Worm (Caenorhabditis elegans) whole organism, L4 larva: ENCODE data around the gene F16G10.5.

Experiments
- R02D3.7 ChIP-seq: fragments of 150-350 bp; sonication (generic microtip); optimal IDR thresholded peaks from 3 replicates; lab custom pipeline; 2014; ENCODE audit warnings: missing biosample characterization, missing genetic modification characterization
- ZK546.5 ChIP-seq, 2 experiments: sonication (generic microtip); optimal IDR thresholded peaks; 2 replicates each; lab custom pipeline; 2017; ENCODE audit warnings: missing biosample characterization in 2 of 2, missing genetic modification characterization in 2 of 2
- aly-2 ChIP-seq: sonication (generic microtip); optimal IDR thresholded peaks from 2 replicates; lab custom pipeline; 2018; ENCODE audit warnings: missing biosample characterization, missing genetic modification characterization
- ama-1 ChIP-seq: fragments of 150-350 bp; optimal IDR thresholded peaks from 2 replicates; lab custom pipeline; 2014; ENCODE audit warnings: inconsistent platforms, mixed read lengths
- ces-1 ChIP-seq: fragments of 150-350 bp; sonication (generic microtip); optimal IDR thresholded peaks from 4 replicates; lab custom pipeline; 2014; ENCODE audit warnings: missing biosample characterization, missing genetic modification reagents, missing genetic modification characterization
- ctbp-1 ChIP-seq: fragments of 200-800 bp; sonication (Bioruptor generic); IDR thresholded peaks from 2 replicates; pipeline ENCODE4 v1.3.6; 2022; ENCODE audit warnings: missing genetic modification reagents, missing genetic modification characterization, missing compliant biosample characterization
- daf-16 ChIP-seq, 3 experiments: sonication (generic microtip); optimal IDR thresholded peaks; 2 replicates each; lab custom pipeline; 2016 to 2017; ENCODE audit warnings: missing genetic modification characterization in 3 of 3, missing genetic modification reagents in 3 of 3, mild to moderate bottlenecking in 2 of 3, missing compliant biosample characterization in 2 of 3, missing biosample characterization in 1 of 3, moderate library complexity in 1 of 3
- daf-8 ChIP-seq: fragments of 200-800 bp; sonication (Bioruptor generic); IDR thresholded peaks from 2 replicates; pipeline ENCODE4 v1.3.6; 2022; ENCODE audit warnings: missing genetic modification characterization, missing compliant biosample characterization
- dmd-8 ChIP-seq: fragments of 200-800 bp; sonication (Bioruptor generic); IDR thresholded peaks from 2 replicates; pipeline ENCODE4 v1.3.6; 2022; ENCODE audit warnings: missing genetic modification characterization, missing compliant biosample characterization
- dmd-9 ChIP-seq: fragments of 200-800 bp; sonication (Bioruptor generic); IDR thresholded peaks from 2 replicates; pipeline ENCODE4 v1.3.6; 2022; ENCODE audit warnings: missing genetic modification reagents, missing genetic modification characterization, missing compliant biosample characterization
- dve-1 ChIP-seq: sonication (generic microtip); optimal IDR thresholded peaks from 2 replicates; lab custom pipeline; 2017; ENCODE audit warnings: antibody characterized with exemption, mild to moderate bottlenecking, missing genetic modification characterization, missing compliant biosample characterization; ENCODE audit not compliant: insufficient read depth
- egl-27 ChIP-seq: sonication (generic microtip); optimal IDR thresholded peaks from 3 replicates; lab custom pipeline; 2017; ENCODE audit warnings: missing biosample characterization, missing genetic modification reagents, missing genetic modification characterization
- fos-1 ChIP-seq: fragments of 150-350 bp; optimal IDR thresholded peaks from 2 replicates; lab custom pipeline; 2014; ENCODE audit warnings: missing biosample characterization, missing genetic modification characterization
- hlh-11 ChIP-seq: fragments of 200-800 bp; sonication (Bioruptor generic); optimal IDR thresholded peaks from 2 replicates; lab custom pipeline; 2018; ENCODE audit warnings: mild to moderate bottlenecking, missing genetic modification characterization, missing compliant biosample characterization
- lin-13 ChIP-seq: fragments of 150-350 bp; optimal IDR thresholded peaks from 2 replicates; lab custom pipeline; 2014; ENCODE audit warnings: missing biosample characterization, missing genetic modification reagents, missing genetic modification characterization
- lin-29 ChIP-seq: fragments of 200-800 bp; sonication (Bioruptor generic); IDR thresholded peaks from 2 replicates; pipeline ENCODE4 v1.3.6; 2022; ENCODE audit warnings: missing genetic modification reagents, missing genetic modification characterization, missing compliant biosample characterization
- lir-3 ChIP-seq: sonication (generic microtip); optimal IDR thresholded peaks from 2 replicates; lab custom pipeline; 2016; ENCODE audit warnings: mild to moderate bottlenecking, missing genetic modification characterization, missing compliant biosample characterization
- mep-1 ChIP-seq: fragments of 150-350 bp; sonication (generic microtip); optimal IDR thresholded peaks from 3 replicates; lab custom pipeline; 2014; ENCODE audit warnings: missing biosample characterization, missing genetic modification characterization
- mes-2 ChIP-seq: sonication (generic microtip); optimal IDR thresholded peaks from 2 replicates; lab custom pipeline; 2016; ENCODE audit warnings: missing genotype, mild to moderate bottlenecking, missing genetic modification characterization, missing compliant biosample characterization; ENCODE audit not compliant: poor library complexity, severe bottlenecking
- nhr-10 ChIP-seq: fragments of 150-350 bp; optimal IDR thresholded peaks from 2 replicates; lab custom pipeline; 2014; ENCODE audit warnings: missing biosample characterization, missing genetic modification characterization
- nhr-237 ChIP-seq: sonication (generic microtip); optimal IDR thresholded peaks from 2 replicates; lab custom pipeline; 2017; ENCODE audit warnings: missing biosample characterization, missing genetic modification characterization
- nhr-41 ChIP-seq: fragments of 200-800 bp; sonication (Bioruptor generic); IDR thresholded peaks from 2 replicates; pipeline ENCODE4 v1.3.6; 2022; ENCODE audit warnings: missing genetic modification reagents, missing genetic modification characterization, missing compliant biosample characterization
- nhr-42 ChIP-seq: fragments of 200-800 bp; sonication (Bioruptor generic); IDR thresholded peaks from 2 replicates; pipeline ENCODE4 v1.3.6; 2022; ENCODE audit warnings: missing genetic modification characterization, missing compliant biosample characterization
- nhr-77 ChIP-seq: fragments of 150-350 bp; optimal IDR thresholded peaks from 2 replicates; lab custom pipeline; 2014; ENCODE audit warnings: missing biosample characterization, missing genetic modification characterization
- pqm-1 ChIP-seq: sonication (generic microtip); optimal IDR thresholded peaks from 2 replicates; lab custom pipeline; 2017; ENCODE audit warnings: missing biosample characterization, missing genetic modification characterization
- saeg-2 ChIP-seq: fragments of 200-800 bp; sonication (Bioruptor generic); IDR thresholded peaks from 2 replicates; pipeline ENCODE4 v1.3.6; 2022; ENCODE audit warnings: missing genetic modification reagents, missing genetic modification characterization, missing compliant biosample characterization
- set-16 ChIP-seq: fragments of 200-800 bp; sonication (Bioruptor generic); IDR thresholded peaks from 2 replicates; pipeline ENCODE4 v1.3.6; 2022; ENCODE audit warnings: missing genetic modification reagents, missing genetic modification characterization, missing compliant biosample characterization
- zag-1 ChIP-seq: fragments of 150-350 bp; optimal IDR thresholded peaks from 2 replicates; lab custom pipeline; 2014; ENCODE audit warnings: missing biosample characterization, missing genetic modification characterization
- zfp-3 ChIP-seq: fragments of 200-800 bp; sonication (Bioruptor generic); conservative IDR thresholded peaks from 2 replicates; pipeline ENCODE4 v1.3.6; 2022; ENCODE audit warnings: missing genetic modification reagents, missing genetic modification characterization, missing compliant biosample characterization

Gene F16G10.5

DNA sequence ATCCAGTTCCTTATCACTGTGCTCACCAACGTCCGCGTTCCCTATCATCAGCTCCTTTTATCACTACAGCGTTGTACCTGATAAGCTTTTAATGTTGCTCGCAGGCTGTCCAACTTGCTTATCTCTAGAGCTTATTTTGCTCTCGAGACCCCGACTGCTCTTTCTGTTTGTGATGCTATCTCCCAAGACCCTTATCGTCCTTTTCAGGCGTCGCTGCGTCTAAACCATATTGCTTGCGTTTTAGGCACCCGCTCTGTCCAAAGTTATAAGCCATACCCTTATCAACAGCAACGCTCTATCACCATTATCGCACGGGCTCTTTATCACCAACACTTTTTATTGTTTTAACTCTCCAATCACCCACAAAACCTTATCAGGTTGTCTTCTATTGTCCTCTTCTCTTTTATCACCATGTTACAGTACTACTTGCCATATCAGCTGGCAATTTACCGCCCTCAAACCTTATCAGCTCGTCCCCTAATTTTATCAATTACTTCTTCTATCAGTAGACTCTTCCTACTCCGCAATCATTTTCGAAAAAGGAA is 11.4 kb downstream of the F16G10.5 start (continued):
- TF ChIP-seq daf-16 (GFP tag; optimal IDR thresholded peaks at IDR 0.05; lab: Kevin White, UChicago) (peak in 1 of 2 experiments; percentile 98), daf-16 (tag; optimal IDR thresholded peaks at IDR 0.05; lab: Kevin White, UChicago) (peak; percentile 94)

DNA sequence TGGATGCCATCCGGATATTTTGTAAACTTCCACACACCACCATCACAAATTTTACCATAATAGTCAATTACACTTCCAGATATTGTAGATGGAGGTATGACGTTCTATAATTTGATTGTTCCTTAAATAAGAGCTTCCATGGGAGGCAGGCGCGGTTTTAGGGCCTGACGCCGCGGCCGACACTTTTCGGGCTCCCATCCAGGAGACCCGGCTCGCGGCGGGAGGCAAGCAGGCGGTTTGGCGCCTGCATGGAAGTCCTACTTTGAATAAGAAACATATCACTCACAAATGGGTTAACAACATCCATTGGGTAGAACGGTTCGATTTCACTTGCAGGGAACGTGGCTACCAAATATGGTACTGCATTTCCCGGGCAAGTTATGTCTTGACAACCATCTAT is 12.6 kb downstream of the F16G10.5 start:
- no peak for TF ChIP-seq dmd-8 (GFP tag; lab: Robert Waterston, UW)
- TF ChIP-seq set-16 (GFP tag; lab: Robert Waterston, UW): peak; percentile 83

DNA sequence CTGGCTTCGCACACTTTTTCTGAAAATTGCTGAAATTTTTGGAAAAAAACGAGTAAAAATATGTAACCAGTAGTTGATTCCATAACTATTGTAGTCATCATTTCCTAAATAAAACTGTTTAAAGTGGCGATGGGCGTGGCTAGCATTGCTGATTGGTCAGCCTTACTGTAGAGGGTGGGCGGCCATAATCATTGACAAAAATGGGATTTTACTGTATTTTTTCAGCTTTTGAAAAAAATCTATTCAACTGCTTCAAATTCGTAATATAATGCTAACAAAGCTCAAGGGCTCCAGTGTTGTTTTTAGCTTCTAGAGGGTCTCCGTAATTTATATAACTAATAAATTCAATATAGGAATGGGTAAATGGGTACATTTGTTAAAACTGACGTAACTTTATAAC is 13.1 kb downstream of the F16G10.5 start, which contains the start of gene F16G10.7:
F16G10.7 (minus strand) TSS at position 101 of the 400 bp plus-strand sequence.
- no peak for TF ChIP-seq ZK546.5 (tag; optimal IDR thresholded peaks at IDR 0.05; lab: Kevin White, UChicago)
- TF ChIP-seq aly-2 (tag; lab: Kevin White, UChicago): no peak
- no peak for TF ChIP-seq mep-1
- no peak for TF ChIP-seq dve-1 (tag; lab: Kevin White, UChicago)
- no peak for TF ChIP-seq daf-8
- no peak for TF ChIP-seq egl-27 (tag; lab: Kevin White, UChicago)

DNA sequence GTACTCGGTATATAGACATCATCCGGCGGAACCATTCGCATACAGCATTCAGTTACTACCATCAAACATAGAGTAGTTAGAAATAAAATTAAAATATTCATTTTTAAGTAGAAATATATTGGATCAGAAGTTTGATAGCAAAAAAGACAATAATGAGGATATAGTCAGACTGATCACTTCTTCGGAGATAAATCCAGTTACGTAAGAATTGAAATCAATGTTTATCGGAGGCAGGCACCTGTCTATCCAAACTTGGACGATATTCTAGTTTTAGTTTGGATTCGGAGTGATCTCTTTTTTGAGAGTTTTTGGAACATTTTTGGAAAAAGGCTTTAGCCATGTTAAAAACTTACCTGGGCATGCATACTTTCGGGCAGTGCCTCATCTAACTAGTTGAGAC is 16.2 kb downstream of the F16G10.5 start, which contains the start of gene F16G10.8:
F16G10.8 (minus strand) TSS at position 101 of the 400 bp plus-strand sequence.
- no peak for TF ChIP-seq mep-1
- no peak for TF ChIP-seq ama-1 (lab: Kevin White, UChicago)
- TF ChIP-seq nhr-42 (GFP tag; lab: Robert Waterston, UW): no peak
- TF ChIP-seq nhr-10 (tag; lab: Kevin White, UChicago): no peak
- TF ChIP-seq lir-3 (tag; lab: Kevin White, UChicago): no peak
- no peak for TF ChIP-seq nhr-237 (tag; lab: Kevin White, UChicago)
- TF ChIP-seq mes-2 (tag; lab: Kevin White, UChicago): no peak
- TF ChIP-seq daf-16 (GFP tag; optimal IDR thresholded peaks at IDR 0.05; lab: Kevin White, UChicago): no peak
- no peak for TF ChIP-seq daf-16 (tag; optimal IDR thresholded peaks at IDR 0.05; lab: Kevin White, UChicago)
- TF ChIP-seq hlh-11: no peak
- no peak for TF ChIP-seq ctbp-1 (GFP tag; lab: Robert Waterston, UW)

DNA sequence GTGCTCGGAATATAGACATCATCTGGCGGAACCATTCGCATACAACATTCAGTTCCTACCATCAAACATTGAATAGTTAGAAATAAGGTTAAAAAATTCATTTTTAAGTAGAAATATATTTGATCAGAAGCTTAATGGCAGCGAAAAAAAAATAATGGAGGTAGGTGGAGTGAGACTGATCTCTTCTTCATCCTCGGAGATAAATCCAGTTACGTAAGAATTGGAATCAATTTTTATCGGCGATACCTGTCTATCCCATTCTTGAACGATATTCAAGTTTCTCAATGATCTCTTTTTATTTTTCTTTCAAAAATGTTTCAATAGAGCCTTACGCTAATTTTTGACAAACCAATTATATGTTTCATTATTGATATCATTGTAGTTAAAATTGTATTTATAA is 18.4 kb downstream of the F16G10.5 start, which contains the start of gene F16G10.9:
F16G10.9 (minus strand) TSS at position 101 of the 400 bp plus-strand sequence.
- TF ChIP-seq pqm-1 (tag; lab: Kevin White, UChicago): no peak
- no peak for TF ChIP-seq daf-8
- TF ChIP-seq zag-1 (tag; lab: Kevin White, UChicago): no peak
- TF ChIP-seq lin-29 (GFP tag; lab: Robert Waterston, UW): no peak
- TF ChIP-seq dmd-9: no peak
- no peak for TF ChIP-seq ZK546.5 (tag; optimal IDR thresholded peaks at IDR 0.05; lab: Kevin White, UChicago)

DNA sequence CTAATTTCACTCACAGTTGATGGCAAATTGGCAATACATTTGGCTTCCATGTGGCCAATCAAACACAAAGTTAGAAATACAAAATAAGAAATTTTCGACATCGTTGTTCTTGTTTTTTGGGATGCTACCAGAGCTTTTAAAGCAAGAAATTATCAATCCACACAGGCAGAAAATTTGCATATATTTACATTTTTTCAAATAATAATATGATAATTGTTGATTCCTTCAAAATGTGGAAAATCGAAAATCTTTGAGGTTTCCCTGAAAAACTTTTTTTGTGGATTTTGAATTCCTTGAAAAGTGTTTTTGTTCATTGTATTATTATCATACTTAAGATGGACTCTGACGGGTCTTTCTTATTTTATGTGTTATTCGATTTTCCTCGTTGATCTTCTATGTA is 23.8 kb downstream of the F16G10.5 start, which contains the start of gene F16G10.10:
F16G10.10 (minus strand) TSS at position 101 of the 400 bp plus-strand sequence.
- TF ChIP-seq saeg-2 (GFP tag; lab: Robert Waterston, UW) (no peak), set-16 (GFP tag; lab: Robert Waterston, UW) (no peak), R02D3.7 (tag; lab: Kevin White, UChicago) (no peak), ces-1 (no peak), fos-1 (no peak), nhr-77 (no peak), lin-13 (GFP tag; lab: Kevin White, UChicago) (no peak), zfp-3 (GFP tag; lab: Robert Waterston, UW) (no peak)
- TF ChIP-seq, all 104 proteins: peak for 0

DNA sequence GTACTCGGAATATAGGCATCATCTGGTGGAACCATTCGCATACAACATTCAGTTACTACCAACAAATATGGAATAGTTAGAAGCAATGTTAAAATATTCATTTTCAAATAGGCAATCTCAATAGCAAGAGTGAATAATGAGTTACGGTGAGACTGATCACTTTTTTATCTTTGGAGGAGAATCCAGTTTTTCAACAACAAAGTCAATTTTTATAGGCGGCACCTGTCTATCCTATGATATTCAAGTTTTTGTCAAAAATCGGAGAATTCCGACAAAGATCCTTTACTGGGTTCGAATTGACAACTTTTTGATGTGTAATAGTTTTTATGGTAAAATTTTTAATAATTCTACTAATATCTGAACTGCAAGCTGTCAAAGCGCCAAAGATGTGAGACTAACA is 26.7 kb downstream of the F16G10.5 start, which contains the start of gene F16G10.11:
F16G10.11 (minus strand) TSS at position 101 of the 400 bp plus-strand sequence.
- TF ChIP-seq nhr-41 (GFP tag; lab: Robert Waterston, UW) (no peak), zag-1 (tag; lab: Kevin White, UChicago) (no peak)
